Worm (Caenorhabditis elegans) whole organism, L4/young adult: ENCODE measurements around the gene srg-38.

Experiments
- W03F9.2 ChIP-seq: fragments of 150-350 bp; optimal IDR thresholded peaks from 2 replicates; lab custom pipeline; 2014; ENCODE audit warnings: missing biosample characterization, missing genetic modification characterization
- dao-5 ChIP-seq: sonication (generic microtip); optimal IDR thresholded peaks from 2 replicates; lab custom pipeline; 2016; ENCODE audit warnings: missing genotype, missing genetic modification characterization, moderate library complexity, missing compliant biosample characterization
- him-1 ChIP-seq: sonication (generic microtip); optimal IDR thresholded peaks from 2 replicates; lab custom pipeline; 2016; ENCODE audit warnings: missing genotype, missing genetic modification reagents, missing genetic modification characterization, missing compliant biosample characterization

- TF ChIP-seq dao-5 (tag; lab: Kevin White, UChicago): no peak
- no peak for TF ChIP-seq him-1 (tag; lab: Kevin White, UChicago)
- TF ChIP-seq W03F9.2 (tag; lab: Kevin White, UChicago): no peak
These were observed 19.2 kb upstream of the srg-38 start for ce11 chrV:11174663-11175062.
